Worm (Caenorhabditis elegans) whole organism, L1 larva: Measurements from ENCODE around the gene spe-49.

Experiments
- C16A3.4 ChIP-seq: fragments of 150-350 bp; optimal IDR thresholded peaks from 2 replicates; lab custom pipeline; 2014; ENCODE audit warnings: missing biosample characterization, missing genetic modification characterization
- F16B12.6 ChIP-seq: fragments of 150-350 bp; optimal IDR thresholded peaks from 2 replicates; lab custom pipeline; 2014; ENCODE audit warnings: missing biosample characterization, missing genetic modification characterization
- blmp-1 ChIP-seq: fragments of 150-350 bp; optimal IDR thresholded peaks from 2 replicates; lab custom pipeline; 2014; ENCODE audit warnings: missing biosample characterization, missing genetic modification characterization
- ceh-63 ChIP-seq: fragments of 200-800 bp; sonication (Bioruptor generic); optimal IDR thresholded peaks from 2 replicates; lab custom pipeline; 2018; ENCODE audit warnings: mild to moderate bottlenecking, missing genetic modification characterization, missing compliant biosample characterization
- ceh-8 ChIP-seq: fragments of 200-800 bp; sonication (Bioruptor generic); optimal IDR thresholded peaks from 2 replicates; lab custom pipeline; 2018; ENCODE audit warnings: mild to moderate bottlenecking, missing genetic modification characterization, moderate library complexity, missing compliant biosample characterization
- ceh-82 ChIP-seq, 3 experiments: fragments of 150-350 bp in 1 of 3; sonication (generic microtip) in 2 of 3; optimal IDR thresholded peaks; 2 replicates each; lab custom pipeline; 2014 to 2017; ENCODE audit warnings: missing biosample characterization in 3 of 3, missing genetic modification characterization in 3 of 3
- ceh-90 ChIP-seq: sonication (generic microtip); optimal IDR thresholded peaks from 2 replicates; lab custom pipeline; 2016; ENCODE audit warnings: missing genetic modification characterization, missing compliant biosample characterization
- dpl-1 ChIP-seq, 3 experiments: fragments of 150-350 bp in 2 of 3; sonication (generic microtip) in 1 of 3; optimal IDR thresholded peaks; 2 replicates each; lab custom pipeline; 2014 to 2017; ENCODE audit warnings: missing biosample characterization in 3 of 3, missing genetic modification characterization in 3 of 3, missing genetic modification reagents in 3 of 3
- dsc-1 ChIP-seq: sonication (generic microtip); optimal IDR thresholded peaks from 2 replicates; lab custom pipeline; 2016; ENCODE audit warnings: mild to moderate bottlenecking, missing genetic modification characterization, missing compliant biosample characterization
- efl-1 ChIP-seq, 4 experiments: fragments of 150-350 bp; optimal IDR thresholded peaks in 3 of 4; peaks in 1 of 4; 1 replicate in 1 of 4; 2 replicates in 3 of 4; lab custom pipeline; 2014; ENCODE audit warnings: missing biosample characterization in 2 of 4, missing genetic modification characterization in 2 of 4, missing genetic modification reagents in 2 of 4
- efl-3 ChIP-seq: fragments of 200-800 bp; sonication (Bioruptor generic); optimal IDR thresholded peaks from 2 replicates; lab custom pipeline; 2018; ENCODE audit warnings: mild to moderate bottlenecking, missing genetic modification characterization, missing compliant biosample characterization
- egl-13 ChIP-seq: sonication (generic microtip); optimal IDR thresholded peaks from 2 replicates; lab custom pipeline; 2016; ENCODE audit warnings: missing genotype, missing genetic modification reagents, missing genetic modification characterization, missing compliant biosample characterization
- fkh-10 ChIP-seq: sonication (generic microtip); optimal IDR thresholded peaks from 2 replicates; lab custom pipeline; 2017; ENCODE audit warnings: missing biosample characterization, missing genetic modification reagents, missing genetic modification characterization
- fkh-4 ChIP-seq: sonication (generic microtip); optimal IDR thresholded peaks from 2 replicates; lab custom pipeline; 2016; ENCODE audit warnings: missing compliant biosample characterization, missing genetic modification characterization, borderline replicate concordance
- fkh-8 ChIP-seq: sonication (generic microtip); optimal IDR thresholded peaks from 2 replicates; lab custom pipeline; 2016; ENCODE audit warnings: mild to moderate bottlenecking, missing genetic modification characterization, missing compliant biosample characterization
- fos-1 ChIP-seq: fragments of 150-350 bp; optimal IDR thresholded peaks from 2 replicates; lab custom pipeline; 2014; ENCODE audit warnings: missing biosample characterization, missing genetic modification characterization
- grh-1 ChIP-seq: fragments of 200-800 bp; sonication (Bioruptor generic); IDR thresholded peaks from 2 replicates; pipeline ENCODE4 v1.3.6; 2022; ENCODE audit warnings: missing genetic modification reagents, missing genetic modification characterization, missing compliant biosample characterization
- jun-1 ChIP-seq: fragments of 150-350 bp; optimal IDR thresholded peaks from 2 replicates; lab custom pipeline; 2014; ENCODE audit warnings: missing biosample characterization, missing genetic modification reagents, missing genetic modification characterization
- lin-13 ChIP-seq: fragments of 150-350 bp; optimal IDR thresholded peaks from 2 replicates; lab custom pipeline; 2014; ENCODE audit warnings: missing biosample characterization, missing genetic modification reagents, missing genetic modification characterization
- lin-14 ChIP-seq: fragments of 200-800 bp; sonication (Bioruptor generic); optimal IDR thresholded peaks from 2 replicates; lab custom pipeline; 2018; ENCODE audit warnings: mild to moderate bottlenecking, missing genetic modification characterization, moderate library complexity, missing compliant biosample characterization
- lin-35 ChIP-seq, 2 experiments: fragments of 150-350 bp; optimal IDR thresholded peaks; 2 replicates each; lab custom pipeline; 2014; ENCODE audit warnings: missing biosample characterization in 2 of 2, missing genetic modification characterization in 2 of 2, missing genetic modification reagents in 2 of 2
- lsy-2 ChIP-seq, 2 experiments: fragments of 150-350 bp; optimal IDR thresholded peaks; 2 replicates each; lab custom pipeline; 2014; ENCODE audit warnings: missing biosample characterization in 2 of 2, missing genetic modification characterization in 2 of 2
- mdl-1 ChIP-seq, 2 experiments: fragments of 150-350 bp; optimal IDR thresholded peaks; 2 replicates each; lab custom pipeline; 2014 to 2017; ENCODE audit warnings: missing biosample characterization in 2 of 2, missing genetic modification characterization in 2 of 2, inconsistent platforms in 1 of 2
- mef-2 ChIP-seq: fragments of 150-350 bp; optimal IDR thresholded peaks from 2 replicates; lab custom pipeline; 2014; ENCODE audit warnings: missing biosample characterization, missing genetic modification characterization
- mep-1 ChIP-seq: fragments of 150-350 bp; optimal IDR thresholded peaks from 2 replicates; lab custom pipeline; 2014; ENCODE audit warnings: missing biosample characterization, missing genetic modification characterization
- nhr-11 ChIP-seq: fragments of 150-350 bp; optimal IDR thresholded peaks from 2 replicates; lab custom pipeline; 2014; ENCODE audit warnings: missing biosample characterization, missing genetic modification characterization
- nhr-12 ChIP-seq: sonication (generic microtip); optimal IDR thresholded peaks from 2 replicates; lab custom pipeline; 2017; ENCODE audit warnings: missing biosample characterization, missing genetic modification characterization
- nhr-19 ChIP-seq: fragments of 200-800 bp; sonication (Bioruptor generic); conservative IDR thresholded peaks from 2 replicates; pipeline ENCODE4 v1.3.6; 2022; ENCODE audit warnings: missing genetic modification characterization, missing compliant biosample characterization
- nhr-20 ChIP-seq: sonication (generic microtip); optimal IDR thresholded peaks from 2 replicates; lab custom pipeline; 2016; ENCODE audit warnings: mild to moderate bottlenecking, missing genetic modification characterization, missing compliant biosample characterization
- nhr-237 ChIP-seq: fragments of 150-350 bp; optimal IDR thresholded peaks from 2 replicates; lab custom pipeline; 2014; ENCODE audit warnings: missing biosample characterization, missing genetic modification characterization
- nhr-47 ChIP-seq: sonication (generic microtip); optimal IDR thresholded peaks from 2 replicates; lab custom pipeline; 2016; ENCODE audit warnings: mild to moderate bottlenecking, missing genetic modification characterization, moderate library complexity, missing compliant biosample characterization
- nhr-77 ChIP-seq: fragments of 150-350 bp; optimal IDR thresholded peaks from 2 replicates; lab custom pipeline; 2014; ENCODE audit warnings: missing biosample characterization, missing genetic modification characterization
- nhr-85 ChIP-seq: sonication (generic microtip); peaks from one replicate; lab custom pipeline; 2016; ENCODE audit warnings: missing genetic modification characterization, inconsistent platforms, missing compliant biosample characterization
- nhr-90 ChIP-seq: sonication (generic microtip); optimal IDR thresholded peaks from 2 replicates; lab custom pipeline; 2016; ENCODE audit warnings: mild to moderate bottlenecking, missing genetic modification characterization, missing compliant biosample characterization; ENCODE audit not compliant: poor library complexity
- pax-3 ChIP-seq: fragments of 200-800 bp; sonication (Bioruptor generic); optimal IDR thresholded peaks from 2 replicates; lab custom pipeline; 2018; ENCODE audit warnings: mild to moderate bottlenecking, missing genetic modification characterization, moderate library complexity, missing compliant biosample characterization
- pqm-1 ChIP-seq: sonication (generic microtip); optimal IDR thresholded peaks from 3 replicates; lab custom pipeline; 2017; ENCODE audit warnings: missing biosample characterization, missing genetic modification characterization
- skn-1 ChIP-seq: fragments of 150-350 bp; optimal IDR thresholded peaks from 2 replicates; lab custom pipeline; 2014; ENCODE audit warnings: missing biosample characterization, missing genetic modification characterization
- snpc-4 ChIP-seq: fragments of 150-350 bp; optimal IDR thresholded peaks from 2 replicates; lab custom pipeline; 2014; ENCODE audit warnings: missing biosample characterization, missing genetic modification characterization
- snu-23 ChIP-seq: sonication (generic microtip); optimal IDR thresholded peaks from 2 replicates; lab custom pipeline; 2016; ENCODE audit warnings: missing genetic modification characterization, missing compliant biosample characterization
- sox-4 ChIP-seq: sonication (generic microtip); optimal IDR thresholded peaks from 2 replicates; lab custom pipeline; 2016; ENCODE audit warnings: missing genetic modification characterization, missing compliant biosample characterization
- sptf-1 ChIP-seq: fragments of 150-350 bp; optimal IDR thresholded peaks from 2 replicates; lab custom pipeline; 2014; ENCODE audit warnings: missing biosample characterization, missing genetic modification characterization
- swsn-7 ChIP-seq: sonication (generic microtip); optimal IDR thresholded peaks from 2 replicates; lab custom pipeline; 2016; ENCODE audit warnings: missing genetic modification characterization, missing compliant biosample characterization
- tbx-2 ChIP-seq: sonication (generic microtip); optimal IDR thresholded peaks from 2 replicates; lab custom pipeline; 2016; ENCODE audit warnings: missing genetic modification characterization, missing compliant biosample characterization
- tlp-1 ChIP-seq: fragments of 150-350 bp; optimal IDR thresholded peaks from 2 replicates; lab custom pipeline; 2014; ENCODE audit warnings: missing biosample characterization, missing genetic modification characterization
- unc-130 ChIP-seq: fragments of 150-350 bp; optimal IDR thresholded peaks from 2 replicates; lab custom pipeline; 2017; ENCODE audit warnings: missing biosample characterization, missing genetic modification characterization, inconsistent platforms
- unc-62 ChIP-seq: fragments of 150-350 bp; optimal IDR thresholded peaks from 2 replicates; lab custom pipeline; 2014; ENCODE audit warnings: missing biosample characterization, missing genetic modification reagents, missing genetic modification characterization
- vab-15 ChIP-seq: sonication (generic microtip); optimal IDR thresholded peaks from 2 replicates; lab custom pipeline; 2017; ENCODE audit warnings: missing genotype, mild to moderate bottlenecking, missing genetic modification characterization, missing compliant biosample characterization
- xbp-1 ChIP-seq: sonication (generic microtip); optimal IDR thresholded peaks from 2 replicates; lab custom pipeline; 2016; ENCODE audit warnings: missing genetic modification characterization, missing compliant biosample characterization
- zag-1 ChIP-seq: fragments of 150-350 bp; optimal IDR thresholded peaks from 2 replicates; lab custom pipeline; 2014; ENCODE audit warnings: missing biosample characterization, missing genetic modification characterization
- ztf-4 ChIP-seq: fragments of 150-350 bp; optimal IDR thresholded peaks from 2 replicates; lab custom pipeline; 2014; ENCODE audit warnings: missing biosample characterization, missing genetic modification characterization

spe-49 gene

DNA sequence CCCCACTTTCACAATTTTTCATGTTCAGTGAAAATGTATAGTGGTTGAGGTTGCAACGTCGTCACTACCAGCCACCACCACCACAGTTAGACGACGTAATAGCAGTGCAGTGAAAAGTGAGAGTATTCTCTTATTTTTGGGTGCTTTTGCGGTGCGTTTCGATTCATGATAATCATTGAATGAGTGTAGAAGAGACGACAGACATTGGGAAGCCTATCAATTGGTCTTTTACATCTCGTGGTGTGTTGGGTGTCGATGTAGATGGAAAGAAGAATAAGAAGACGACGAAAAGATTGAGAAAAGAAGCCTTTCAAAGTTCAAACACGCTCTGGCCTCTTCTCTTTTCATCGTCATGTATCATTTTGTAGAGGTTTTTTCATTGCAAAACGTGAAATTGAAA, 41.3 kb upstream of the spe-49 start (continued):
- TF ChIP-seq F16B12.6 (tag; lab: Kevin White, UChicago) (no peak), ceh-8 (GFP tag; lab: Kevin White, UChicago) (no peak), snu-23 (GFP tag; lab: Kevin White, UChicago) (peak; percentile 55), vab-15 (no peak), xbp-1 (peak; percentile 11), tbx-2 (tag; lab: Kevin White, UChicago) (peak; percentile 38), lin-14 (GFP tag; lab: Kevin White, UChicago) (peak; percentile 75), nhr-237 (tag; lab: Kevin White, UChicago) (no peak), fkh-8 (peak; percentile 17), grh-1 (GFP tag; lab: Robert Waterston, UW) (peak; percentile 55), unc-62 (GFP tag; lab: Kevin White, UChicago) (no peak), nhr-90 (tag; lab: Kevin White, UChicago) (peak; percentile 34), efl-1 (optimal IDR thresholded peaks at IDR 0.05; lab: Kevin White, UChicago) (peak in 1 of 2 experiments; percentile 0), efl-1 (GFP tag; optimal IDR thresholded peaks at IDR 0.05 in 1 of 2; lab: Kevin White, UChicago) (peak in 1 of 2 experiments; percentile 93), zag-1 (tag; lab: Kevin White, UChicago) (no peak)

DNA sequence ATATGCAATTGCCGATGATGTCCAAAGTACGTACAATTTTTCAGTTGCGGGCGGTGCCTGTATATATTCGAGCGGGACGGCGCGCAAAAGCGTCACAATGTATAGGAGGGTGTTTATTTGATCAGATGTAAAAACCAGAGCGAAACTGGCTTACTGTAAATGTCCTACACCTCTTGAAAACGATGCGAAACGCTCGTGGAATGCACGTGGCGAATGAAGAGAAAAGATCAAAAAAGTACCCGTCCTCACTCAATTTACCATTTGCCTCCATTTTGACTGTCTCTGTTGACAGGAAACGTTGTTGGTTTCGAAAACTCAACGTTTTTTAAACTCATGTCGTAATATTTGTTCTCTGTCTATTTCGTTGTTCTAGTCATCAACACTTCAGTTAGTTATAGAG, 40.4 kb upstream of the spe-49 start:
- peak; percentile 91 for TF ChIP-seq nhr-85 (tag; lab: Kevin White, UChicago)
- TF ChIP-seq fkh-10 (GFP tag; lab: Kevin White, UChicago), result no peak
- peak; percentile 89 for TF ChIP-seq nhr-20 (tag; lab: Kevin White, UChicago)
- TF ChIP-seq ceh-90, result no peak
- no peak for TF ChIP-seq sox-4 (tag; lab: Kevin White, UChicago)
- TF ChIP-seq nhr-77 (tag; lab: Kevin White, UChicago), result peak; percentile 85
- peak; percentile 4 for TF ChIP-seq unc-130 (tag; lab: Kevin White, UChicago)
- no peak for TF ChIP-seq skn-1 (tag; lab: Kevin White, UChicago)
- TF ChIP-seq lin-14 (GFP tag; lab: Kevin White, UChicago), result peak; percentile 77
- peak; percentile 36 for TF ChIP-seq C16A3.4
- no peak for TF ChIP-seq tlp-1 (tag; lab: Kevin White, UChicago)
- TF ChIP-seq swsn-7 (tag; lab: Kevin White, UChicago), result peak; percentile 16
- no peak for TF ChIP-seq fkh-8
- peak in 1 of 2 experiments; percentile 80 for TF ChIP-seq lsy-2 (tag; optimal IDR thresholded peaks at IDR 0.05; lab: Kevin White, UChicago)
- no peak for TF ChIP-seq pax-3 (tag; lab: Kevin White, UChicago)
- TF ChIP-seq fos-1 (tag; lab: Kevin White, UChicago), result no peak
- peak in 1 of 2 experiments; percentile 88 for TF ChIP-seq mdl-1 (tag; optimal IDR thresholded peaks at IDR 0.05; lab: Kevin White, UChicago)
- TF ChIP-seq dsc-1, result no peak
- peak; percentile 45 for TF ChIP-seq nhr-19 (GFP tag; lab: Robert Waterston, UW)
- no peak for TF ChIP-seq vab-15
- no peak for TF ChIP-seq F16B12.6 (tag; lab: Kevin White, UChicago)
- TF ChIP-seq ceh-82 (tag; optimal IDR thresholded peaks at IDR 0.05; lab: Kevin White, UChicago), result no peak
- no peak for TF ChIP-seq nhr-12 (tag; lab: Kevin White, UChicago)
- peak in 1 of 3 experiments; percentile 12 for TF ChIP-seq dpl-1 (GFP tag; optimal IDR thresholded peaks at IDR 0.05; lab: Kevin White, UChicago)
- no peak for TF ChIP-seq jun-1 (tag; lab: Kevin White, UChicago)
- TF ChIP-seq ztf-4 (tag; lab: Kevin White, UChicago), result no peak
- peak; percentile 69 for TF ChIP-seq snu-23 (GFP tag; lab: Kevin White, UChicago)
- peak in 1 of 2 experiments; percentile 57 for TF ChIP-seq lin-35 (GFP tag; optimal IDR thresholded peaks at IDR 0.05; lab: Kevin White, UChicago)
- TF ChIP-seq egl-13, result no peak
- no peak for TF ChIP-seq efl-3
- TF ChIP-seq fkh-4 (tag; lab: Kevin White, UChicago), result no peak
- no peak for TF ChIP-seq nhr-11 (tag; lab: Kevin White, UChicago)
- TF ChIP-seq sptf-1 (tag; lab: Kevin White, UChicago), result no peak
- TF ChIP-seq lin-13 (GFP tag; lab: Kevin White, UChicago), result no peak
- peak; percentile 8 for TF ChIP-seq blmp-1 (tag; lab: Kevin White, UChicago)
- TF ChIP-seq pqm-1 (tag; lab: Kevin White, UChicago), result no peak
- TF ChIP-seq snpc-4 (tag; lab: Kevin White, UChicago), result no peak
- TF ChIP-seq mep-1 (tag; lab: Kevin White, UChicago), result no peak
- no peak for TF ChIP-seq ceh-63 (GFP tag; lab: Kevin White, UChicago)
- TF ChIP-seq tbx-2 (tag; lab: Kevin White, UChicago), result peak; percentile 76
- TF ChIP-seq mef-2 (tag; lab: Kevin White, UChicago), result no peak
- peak; percentile 45 for TF ChIP-seq nhr-47 (tag; lab: Kevin White, UChicago)
- TF ChIP-seq nhr-90 (tag; lab: Kevin White, UChicago), result peak; percentile 55
- TF ChIP-seq efl-1 (optimal IDR thresholded peaks at IDR 0.05; lab: Kevin White, UChicago), result peak in 1 of 2 experiments; percentile 19
- TF ChIP-seq efl-1 (GFP tag; optimal IDR thresholded peaks at IDR 0.05 in 1 of 2; lab: Kevin White, UChicago), result peak in 1 of 2 experiments; percentile 93
- TF ChIP-seq nhr-237 (tag; lab: Kevin White, UChicago), result peak; percentile 20
